Fruit fly (Drosophila melanogaster) whole organism, embryonic: ENCODE data around the gene Pino.

Experiments used
- Bdp1 ChIP-seq: fragments of 200-800 bp; sonication (Bioruptor generic); optimal IDR thresholded peaks from 3 replicates; lab custom pipeline; 2016; ENCODE audit warnings: missing biosample characterization, missing genetic modification characterization
- Blimp-1 ChIP-seq: fragments of 200-800 bp; sonication (Bioruptor generic); optimal IDR thresholded peaks from 3 replicates; lab custom pipeline; 2018; ENCODE audit warnings: missing biosample characterization, missing genetic modification characterization, mild to moderate bottlenecking, moderate library complexity, missing genetic modification reagents
- BtbVII ChIP-seq: fragments of 200-800 bp; sonication (Bioruptor generic); optimal IDR thresholded peaks from 3 replicates; lab custom pipeline; 2017; ENCODE audit warnings: missing biosample characterization, mild to moderate bottlenecking, missing genetic modification characterization
- CG11504 ChIP-seq: fragments of 200-800 bp; sonication (Bioruptor generic); optimal IDR thresholded peaks from 3 replicates; lab custom pipeline; 2019; ENCODE audit warnings: missing biosample characterization, mild to moderate bottlenecking, missing genetic modification characterization, moderate library complexity
- CG12071 ChIP-seq: fragments of 200-800 bp; sonication (Bioruptor generic); optimal IDR thresholded peaks from 3 replicates; lab custom pipeline; 2018; ENCODE audit warnings: missing biosample characterization, mild to moderate bottlenecking, missing genetic modification characterization
- CG14050 ChIP-seq: fragments of 200-800 bp; sonication (Bioruptor generic); IDR thresholded peaks from 3 replicates; pipeline ENCODE4 v1.3.6; 2022; ENCODE audit warnings: missing biosample characterization, missing genetic modification characterization
- CG14441 ChIP-seq: fragments of 200-800 bp; sonication (Bioruptor generic); IDR thresholded peaks from 2 replicates; pipeline ENCODE4 v1.3.6; 2022; ENCODE audit warnings: missing biosample characterization, missing genetic modification characterization
- CG15011 ChIP-seq: fragments of 200-800 bp; sonication (Bioruptor generic); optimal IDR thresholded peaks from 3 replicates; lab custom pipeline; 2018; ENCODE audit warnings: missing biosample characterization, mild to moderate bottlenecking, missing genetic modification characterization
- CG1647 ChIP-seq: fragments of 200-800 bp; sonication (Bioruptor generic); optimal IDR thresholded peaks from 3 replicates; lab custom pipeline; 2016; ENCODE audit warnings: missing biosample characterization, missing genetic modification characterization
- CG16813 ChIP-seq: fragments of 200-800 bp; sonication (Bioruptor generic); IDR thresholded peaks from 3 replicates; pipeline ENCODE4 v1.3.6; 2022; ENCODE audit warnings: missing biosample characterization, missing genetic modification characterization; ENCODE audit not compliant: partially characterized antibody
- CG17361 ChIP-seq: fragments of 200-800 bp; sonication (Bioruptor generic); IDR thresholded peaks from 3 replicates; pipeline ENCODE4 v1.3.6; 2022; ENCODE audit warnings: missing biosample characterization, missing genetic modification characterization
- CG17829 ChIP-seq: fragments of 200-800 bp; optimal IDR thresholded peaks from 2 replicates; lab custom pipeline; 2019; ENCODE audit warnings: missing biosample characterization, mild to moderate bottlenecking, missing genetic modification characterization, moderate library complexity
- CG2116 ChIP-seq: fragments of 200-800 bp; sonication (Bioruptor generic); optimal IDR thresholded peaks from 3 replicates; lab custom pipeline; 2018; ENCODE audit warnings: missing biosample characterization, mild to moderate bottlenecking, missing genetic modification characterization
- CG2202 ChIP-seq: fragments of 200-800 bp; sonication (Bioruptor generic); optimal IDR thresholded peaks from 2 replicates; lab custom pipeline; 2018; ENCODE audit warnings: missing biosample characterization, mild to moderate bottlenecking, missing genetic modification characterization
- CG2712 ChIP-seq: fragments of 200-800 bp; optimal IDR thresholded peaks from 3 replicates; lab custom pipeline; 2019; ENCODE audit warnings: missing biosample characterization, mild to moderate bottlenecking, missing genetic modification characterization, moderate library complexity
- CG2875 ChIP-seq: fragments of 200-800 bp; sonication (Bioruptor generic); optimal IDR thresholded peaks from 2 replicates; lab custom pipeline; 2017; ENCODE audit warnings: missing biosample characterization, mild to moderate bottlenecking, missing genetic modification characterization, missing genetic modification reagents
- CG2889 ChIP-seq: fragments of 200-800 bp; sonication (Bioruptor generic); IDR thresholded peaks from 3 replicates; pipeline ENCODE4 v1.3.6; 2022; ENCODE audit warnings: missing biosample characterization, missing genetic modification characterization
- CG30020 ChIP-seq: fragments of 200-800 bp; optimal IDR thresholded peaks from 2 replicates; lab custom pipeline; 2019; ENCODE audit warnings: missing biosample characterization, mild to moderate bottlenecking, missing genetic modification characterization, moderate library complexity
- CG31224 ChIP-seq: fragments of 200-800 bp; sonication (Bioruptor generic); IDR thresholded peaks from 2 replicates; pipeline ENCODE4 v1.3.6; 2022; ENCODE audit warnings: missing biosample characterization, missing genetic modification characterization
- CG31441 ChIP-seq: fragments of 200-800 bp; sonication (Bioruptor generic); IDR thresholded peaks from 2 replicates; pipeline ENCODE4 v1.3.6; 2022; ENCODE audit warnings: missing biosample characterization, missing genetic modification characterization
- CG4424 ChIP-seq: fragments of 200-800 bp; sonication (Bioruptor generic); optimal IDR thresholded peaks from 3 replicates; lab custom pipeline; 2016; ENCODE audit warnings: missing biosample characterization, missing genetic modification characterization
- CG5953 ChIP-seq: fragments of 200-800 bp; sonication (Bioruptor generic); IDR thresholded peaks from 2 replicates; pipeline ENCODE4 v1.3.6; 2022; ENCODE audit warnings: missing biosample characterization, missing genetic modification characterization
- CG7963 ChIP-seq: fragments of 200-800 bp; sonication (Bioruptor generic); IDR thresholded peaks from 3 replicates; pipeline ENCODE4 v1.3.6; 2022; ENCODE audit warnings: missing biosample characterization, missing genetic modification characterization; ENCODE audit not compliant: partially characterized antibody
- CG8924 ChIP-seq: fragments of 200-800 bp; optimal IDR thresholded peaks from 3 replicates; lab custom pipeline; 2019; ENCODE audit warnings: missing biosample characterization, mild to moderate bottlenecking, missing genetic modification characterization, moderate library complexity
- CG9215 ChIP-seq: fragments of 200-800 bp; sonication (Bioruptor generic); IDR thresholded peaks from 2 replicates; pipeline ENCODE4 v1.3.6; 2022; ENCODE audit warnings: missing biosample characterization, missing genetic modification characterization
- CG9876 ChIP-seq: fragments of 200-800 bp; sonication (Bioruptor generic); optimal IDR thresholded peaks from 2 replicates; lab custom pipeline; 2016; ENCODE audit warnings: missing biosample characterization, missing genetic modification characterization
- D19B ChIP-seq: fragments of 200-800 bp; sonication (Bioruptor generic); optimal IDR thresholded peaks from 2 replicates; lab custom pipeline; 2017; ENCODE audit warnings: missing biosample characterization, mild to moderate bottlenecking, missing genetic modification characterization
- Dll ChIP-seq: fragments of 200-800 bp; sonication (Bioruptor generic); IDR thresholded peaks from 4 replicates; pipeline ENCODE4 v1.3.6; 2022; ENCODE audit warnings: missing biosample characterization, missing genetic modification characterization; ENCODE audit not compliant: partially characterized antibody
- Drgx ChIP-seq: fragments of 200-800 bp; sonication (Bioruptor generic); IDR thresholded peaks from 2 replicates; pipeline ENCODE4 v1.3.6; 2022; ENCODE audit warnings: missing biosample characterization, missing genetic modification characterization
- ERR ChIP-seq: fragments of 200-800 bp; sonication (Bioruptor generic); optimal IDR thresholded peaks from 2 replicates; lab custom pipeline; 2016; ENCODE audit warnings: missing biosample characterization, missing genetic modification characterization
- GATAe ChIP-seq: fragments of 200-800 bp; sonication (Bioruptor generic); conservative IDR thresholded peaks from 2 replicates; pipeline ENCODE4 v1.3.6; 2022; ENCODE audit warnings: missing biosample characterization, missing genetic modification characterization
- Hsf ChIP-seq: fragments of 200-800 bp; sonication (Bioruptor generic); optimal IDR thresholded peaks from 3 replicates; lab custom pipeline; 2016; ENCODE audit warnings: missing biosample characterization, missing genetic modification characterization
- Lhr ChIP-seq: fragments of 200-800 bp; sonication (Bioruptor generic); optimal IDR thresholded peaks from 3 replicates; lab custom pipeline; 2017; ENCODE audit warnings: mild to moderate bottlenecking, missing biosample characterization, missing genetic modification reagents, missing genetic modification characterization
- NFAT ChIP-seq: fragments of 200-800 bp; sonication (Bioruptor generic); IDR thresholded peaks from 2 replicates; pipeline ENCODE4 v1.3.6; 2022; ENCODE audit warnings: missing biosample characterization, missing genetic modification characterization
- Nf-YA ChIP-seq: fragments of 200-800 bp; sonication (Bioruptor generic); IDR thresholded peaks from 2 replicates; pipeline ENCODE4 v1.3.6; 2022; ENCODE audit warnings: missing biosample characterization, missing genetic modification characterization
- Sry-δ ChIP-seq: fragments of 200-800 bp; sonication (Bioruptor generic); optimal IDR thresholded peaks from 2 replicates; lab custom pipeline; 2016; ENCODE audit warnings: missing biosample characterization, missing genetic modification characterization
- YL-1 ChIP-seq: fragments of 200-800 bp; sonication (Bioruptor generic); optimal IDR thresholded peaks from 3 replicates; lab custom pipeline; 2017; ENCODE audit warnings: missing biosample characterization, mild to moderate bottlenecking, missing genetic modification characterization
- ash1 ChIP-seq: fragments of 200-800 bp; sonication (Bioruptor generic); optimal IDR thresholded peaks from 2 replicates; lab custom pipeline; 2018; ENCODE audit warnings: missing biosample characterization, mild to moderate bottlenecking, missing genetic modification characterization
- crol ChIP-seq: fragments of 200-800 bp; sonication (Bioruptor generic); IDR thresholded peaks from 2 replicates; pipeline ENCODE4 v1.3.6; 2022; ENCODE audit warnings: missing biosample characterization, missing genetic modification characterization
- da ChIP-seq: fragments of 200-800 bp; sonication (Bioruptor generic); optimal IDR thresholded peaks from 2 replicates; lab custom pipeline; 2016; ENCODE audit warnings: missing biosample characterization, missing genetic modification characterization
- dpn ChIP-seq, 2 experiments: fragments of 200-800 bp; sonication (Bioruptor generic); optimal IDR thresholded peaks; 3 replicates each; lab custom pipeline; 2016; ENCODE audit warnings: missing biosample characterization in 2 of 2, missing genetic modification characterization in 2 of 2
- fu2 ChIP-seq: fragments of 200-800 bp; sonication (Bioruptor generic); optimal IDR thresholded peaks from 2 replicates; lab custom pipeline; 2016; ENCODE audit warnings: missing biosample characterization, missing genetic modification characterization
- jigr1 ChIP-seq: fragments of 200-800 bp; sonication (Bioruptor generic); IDR thresholded peaks from 3 replicates; pipeline ENCODE4 v1.3.6; 2022; ENCODE audit warnings: missing biosample characterization, missing genetic modification characterization
- klu ChIP-seq: fragments of 200-800 bp; sonication (Bioruptor generic); IDR thresholded peaks from 2 replicates; pipeline ENCODE4 v1.3.6; 2022; ENCODE audit warnings: missing biosample characterization, missing genetic modification characterization
- kni ChIP-seq: fragments of 200-800 bp; sonication (Bioruptor generic); optimal IDR thresholded peaks from 3 replicates; lab custom pipeline; 2017; ENCODE audit warnings: mild to moderate bottlenecking, missing biosample characterization, missing genetic modification reagents, missing genetic modification characterization
- phol ChIP-seq: fragments of 200-800 bp; sonication (Bioruptor generic); optimal IDR thresholded peaks from 3 replicates; lab custom pipeline; 2018; ENCODE audit warnings: missing biosample characterization, mild to moderate bottlenecking, missing genetic modification characterization, moderate library complexity
- pros ChIP-seq: fragments of 200-800 bp; sonication (Bioruptor generic); optimal IDR thresholded peaks from 3 replicates; lab custom pipeline; 2019; ENCODE audit warnings: missing biosample characterization, mild to moderate bottlenecking, missing genetic modification characterization, moderate library complexity
- stc ChIP-seq: fragments of 200-800 bp; sonication (Bioruptor generic); IDR thresholded peaks from 2 replicates; pipeline ENCODE4 v1.3.6; 2022; ENCODE audit warnings: missing biosample characterization, missing genetic modification characterization
- stwl ChIP-seq: fragments of 200-800 bp; sonication (Bioruptor generic); optimal IDR thresholded peaks from 3 replicates; lab custom pipeline; 2018; ENCODE audit warnings: missing biosample characterization, mild to moderate bottlenecking, missing genetic modification characterization, moderate library complexity
- vnd ChIP-seq: fragments of 200-800 bp; sonication (Bioruptor generic); IDR thresholded peaks from 3 replicates; pipeline ENCODE4 v1.3.6; 2022; ENCODE audit warnings: missing biosample characterization, missing genetic modification characterization; ENCODE audit not compliant: partially characterized antibody

Pino gene

dm6 chr2L:1172704-1173107, 44.0 kb upstream of the Pino start, which contains the start of the genes Charon and CG4887 (continued):
- peak; percentile 89 for TF ChIP-seq Hsf
- TF ChIP-seq CG4424 (GFP tag; lab: Kevin White, UChicago): peak; percentile 89
- TF ChIP-seq CG8924 (tag; lab: Kevin White, UChicago): no peak
- peak; percentile 87 for TF ChIP-seq fu2 (GFP tag; lab: Kevin White, UChicago)
- TF ChIP-seq CG2889 (GFP tag; lab: Robert Waterston, UW): peak; percentile 68
- peak; percentile 87 to 88 for TF ChIP-seq dpn (GFP tag; optimal IDR thresholded peaks at IDR 0.05; lab: Kevin White, UChicago)
- TF ChIP-seq CG31224 (GFP tag; lab: Robert Waterston, UW): peak; percentile 55; the same call in 1 of the 2 replicates
- TF ChIP-seq ERR (GFP tag; lab: Kevin White, UChicago): peak; percentile 67
- peak; percentile 80 for TF ChIP-seq NFAT (GFP tag; lab: Robert Waterston, UW)
- no peak for TF ChIP-seq D19B (GFP tag; lab: Kevin White, UChicago)
- no peak for TF ChIP-seq CG15011 (GFP tag; lab: Kevin White, UChicago)
- TF ChIP-seq CG1647 (GFP tag; lab: Kevin White, UChicago): peak; percentile 76
- TF ChIP-seq Lhr (GFP tag; lab: Kevin White, UChicago): peak; percentile 67
- TF ChIP-seq CG5953 (GFP tag; lab: Robert Waterston, UW): peak; percentile 33; the same call in 1 of the 2 replicates
- TF ChIP-seq Blimp-1 (GFP tag; lab: Kevin White, UChicago): no peak
- peak; percentile 77 for TF ChIP-seq stwl
- TF ChIP-seq CG7963: 0 out of 3 replicates have a peak, but pooled peaks have one; percentile 28
- TF ChIP-seq CG17829: peak; percentile 77
- TF ChIP-seq Sry-δ (GFP tag; lab: Kevin White, UChicago): peak; percentile 96
- no peak for TF ChIP-seq ash1 (GFP tag; lab: Kevin White, UChicago)
- no peak for TF ChIP-seq CG30020 (tag; lab: Kevin White, UChicago)
- TF ChIP-seq CG2116: peak; percentile 73
- peak; percentile 75 for TF ChIP-seq CG16813
- peak; percentile 83 for TF ChIP-seq CG2712
- TF ChIP-seq kni (GFP tag; lab: Kevin White, UChicago): no peak
- TF ChIP-seq da (GFP tag; lab: Kevin White, UChicago): peak; percentile 40
- no peak for TF ChIP-seq BtbVII (GFP tag; lab: Kevin White, UChicago)
- TF ChIP-seq jigr1 (GFP tag; lab: Robert Waterston, UW): no peak
- TF ChIP-seq Dll (GFP tag; lab: Robert Waterston, UW): peak; percentile 85
- TF ChIP-seq CG14441 (GFP tag; lab: Robert Waterston, UW): peak; percentile 78
- peak; percentile 55; the same call in 1 of the 3 replicates for TF ChIP-seq CG14050 (GFP tag; lab: Robert Waterston, UW)
- TF ChIP-seq pros (GFP tag; lab: Kevin White, UChicago): no peak
- TF ChIP-seq Nf-YA (GFP tag; lab: Robert Waterston, UW): peak; percentile 52; the same call in 1 of the 2 replicates
- TF ChIP-seq stc (GFP tag; lab: Robert Waterston, UW): 0 out of 2 replicates have a peak, but pooled peaks have one; percentile 26
- peak; percentile 68; the same call in 1 of the 2 replicates for TF ChIP-seq klu (GFP tag; lab: Robert Waterston, UW)
- no peak; the same call in 2 of the 3 replicates for TF ChIP-seq CG17361 (GFP tag; lab: Robert Waterston, UW)
- TF ChIP-seq phol (tag; lab: Kevin White, UChicago): peak; percentile 89
- peak; percentile 71 for TF ChIP-seq CG9876 (GFP tag; lab: Kevin White, UChicago)
- TF ChIP-seq GATAe: peak; percentile 35; the same call in 1 of the 2 replicates
- TF ChIP-seq CG9215: peak; percentile 88
- TF ChIP-seq CG31441 (GFP tag; lab: Robert Waterston, UW): no peak
- peak; percentile 68 for TF ChIP-seq vnd
- TF ChIP-seq CG2875 (GFP tag; lab: Kevin White, UChicago): no peak
- TF ChIP-seq CG2202 (tag; lab: Kevin White, UChicago): peak; percentile 51
- no peak for TF ChIP-seq CG11504 (tag; lab: Kevin White, UChicago)
- peak; percentile 46; the same call in 1 of the 2 replicates for TF ChIP-seq Drgx
- TF ChIP-seq Bdp1: peak; percentile 71
- no peak for TF ChIP-seq CG12071 (GFP tag; lab: Kevin White, UChicago)
- no peak for TF ChIP-seq crol
- TF ChIP-seq YL-1 (GFP tag; lab: Kevin White, UChicago): peak; percentile 85
